Worm (Caenorhabditis elegans): ENCODE measurements around the gene moc-3.

- no peak for TF ChIP-seq ZK546.5 (tag; optimal IDR thresholded peaks at IDR 0.05)
- TF ChIP-seq aly-2 (tag; optimal IDR thresholded peaks at IDR 0.05) = no peak
- TF ChIP-seq mab-5 (tag; optimal IDR thresholded peaks at IDR 0.05) = no peak
- no peak for TF ChIP-seq nhr-6 (tag; optimal IDR thresholded peaks at IDR 0.05)
- no peak for TF ChIP-seq ama-1 (optimal IDR thresholded peaks at IDR 0.05)
Measured at ce11 chrIV:8159087-8159486, 28.7 kb downstream of the moc-3 start, which contains the start of gene faah-1.
